Worm (Caenorhabditis elegans): Measurements from ENCODE around the gene cyn-16.
"Not testable (repeated sequence)": the region's sequence is repeated elsewhere in the genome, so short reads cannot be mapped to it uniquely, and the experiment has no call there.

ce11 chrII:12082086-12082485, 45.5 kb upstream of the cyn-16 start:
- not testable (repeated sequence) for TF ChIP-seq lsy-2 (tag; optimal IDR thresholded peaks at IDR 0.05); hlh-1 (tag; optimal IDR thresholded peaks at IDR 0.05); elt-3 (tag; optimal IDR thresholded peaks at IDR 0.05); ztf-11 (tag; optimal IDR thresholded peaks at IDR 0.05); drap-1 (GFP tag; optimal IDR thresholded peaks at IDR 0.05); ceh-83 (GFP tag; optimal IDR thresholded peaks at IDR 0.05); unc-62 (GFP tag; optimal IDR thresholded peaks at IDR 0.05); lin-13 (tag; optimal IDR thresholded peaks at IDR 0.05)
